Fruit fly (Drosophila melanogaster) whole organism, adult: ENCODE results near the gene Cpr65Aw.

Experiments
- CG12768 ChIP-seq: fragments of 200-800 bp; sonication (Bioruptor generic); optimal IDR thresholded peaks from 2 replicates; lab custom pipeline; 2017; ENCODE audit warnings: missing biosample characterization, missing genetic modification characterization, mild to moderate bottlenecking, moderate library complexity, missing genetic modification reagents
- CG5204 ChIP-seq: fragments of 200-800 bp; sonication (Bioruptor generic); optimal IDR thresholded peaks from 2 replicates; lab custom pipeline; 2016; ENCODE audit warnings: missing biosample characterization, missing genetic modification characterization
- kay ChIP-seq: fragments of 200-800 bp; sonication (Bioruptor generic); peaks from one replicate; lab custom pipeline; 2016; ENCODE audit warnings: missing biosample characterization, missing genetic modification characterization, borderline replicate concordance
- pad ChIP-seq: fragments of 200-800 bp; sonication (Bioruptor generic); optimal IDR thresholded peaks from 3 replicates; lab custom pipeline; 2017; ENCODE audit warnings: missing biosample characterization, missing genetic modification characterization, mild to moderate bottlenecking, moderate library complexity, missing genetic modification reagents

dm6 chr3L:6135174-6135573 is 7.0 kb downstream of the Cpr65Aw start, which contains the start of gene Lcp65Ag1:
- TF ChIP-seq pad (GFP tag; lab: Kevin White, UChicago) (no peak), CG5204 (no peak), CG12768 (GFP tag; lab: Kevin White, UChicago) (no peak), kay (GFP tag; lab: Kevin White, UChicago) (no peak)
